Fruit fly (Drosophila melanogaster) S2 (cell line): ENCODE data around the gene CG43800.

Experiments
- CG8478 ChIP-seq: fragments of >200 bp; optimal IDR thresholded peaks from 2 replicates; lab custom pipeline; 2018
- CTCF ChIP-seq, 2 experiments: fragments of >200 bp; optimal IDR thresholded peaks; 2 replicates each; lab custom pipeline; 2018

DNA sequence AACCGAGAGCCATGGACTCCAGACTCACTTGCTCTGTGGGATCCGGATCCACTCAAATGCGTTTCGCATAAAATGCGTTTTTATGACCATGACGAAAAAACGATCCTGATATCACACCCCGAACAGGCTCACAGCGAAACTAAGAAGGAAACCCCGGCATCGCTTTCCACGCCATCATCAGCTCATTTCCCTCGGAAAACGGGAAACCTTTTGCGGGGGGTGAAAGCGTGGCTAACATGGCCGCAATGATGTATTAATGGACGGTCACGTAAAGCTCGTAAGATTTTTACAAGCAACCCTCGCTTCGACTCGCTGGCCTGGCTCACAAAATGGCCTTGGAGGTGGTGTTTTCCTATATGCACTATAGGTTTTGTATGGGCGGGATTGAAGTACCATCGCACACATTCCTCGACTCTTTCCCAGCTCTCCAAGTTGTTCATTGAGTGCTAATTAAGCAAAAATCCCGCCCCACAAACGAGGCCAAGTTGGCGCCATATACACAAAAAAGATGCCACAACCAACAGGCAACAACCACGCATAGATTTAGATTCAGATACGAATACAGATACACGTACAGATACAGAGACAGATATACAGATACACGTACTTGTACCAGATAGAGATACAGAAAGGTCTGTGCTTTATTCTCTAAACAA, 32.4 kb upstream of the CG43800 start:
- no peak for TF ChIP-seq CG8478 (lab: Kevin White, UChicago)
- TF ChIP-seq CTCF (optimal IDR thresholded peaks at IDR 0.05; lab: Kevin White, UChicago), result no peak
